Fruit fly (Drosophila melanogaster) whole organism, embryonic: Measurements from ENCODE around the gene Naa20A.

Source experiments
- Ada2b ChIP-seq: fragments of 200-800 bp; sonication (Bioruptor generic); IDR thresholded peaks from 2 replicates; pipeline ENCODE4 v1.3.6; 2022; ENCODE audit warnings: missing biosample characterization, missing genetic modification characterization
- Asciz ChIP-seq: fragments of 200-800 bp; sonication (Bioruptor generic); optimal IDR thresholded peaks from 2 replicates; lab custom pipeline; 2017; ENCODE audit warnings: missing biosample characterization, mild to moderate bottlenecking, missing genetic modification characterization, missing genetic modification reagents
- BEAF-32 ChIP-seq: fragments of 200-800 bp; sonication (Bioruptor generic); optimal IDR thresholded peaks from 3 replicates; lab custom pipeline; 2017; ENCODE audit warnings: missing biosample characterization, missing genetic modification characterization, mild to moderate bottlenecking, moderate library complexity, missing genetic modification reagents
- Blimp-1 ChIP-seq: fragments of 200-800 bp; sonication (Bioruptor generic); optimal IDR thresholded peaks from 3 replicates; lab custom pipeline; 2018; ENCODE audit warnings: missing biosample characterization, missing genetic modification characterization, mild to moderate bottlenecking, moderate library complexity, missing genetic modification reagents
- BtbVII ChIP-seq: fragments of 200-800 bp; sonication (Bioruptor generic); optimal IDR thresholded peaks from 3 replicates; lab custom pipeline; 2017; ENCODE audit warnings: missing biosample characterization, mild to moderate bottlenecking, missing genetic modification characterization
- CG11723 ChIP-seq: fragments of 200-800 bp; sonication (Bioruptor generic); optimal IDR thresholded peaks from 2 replicates; lab custom pipeline; 2017; ENCODE audit warnings: missing biosample characterization, mild to moderate bottlenecking, missing genetic modification characterization
- CG12299 ChIP-seq: fragments of 200-800 bp; sonication (Bioruptor generic); optimal IDR thresholded peaks from 2 replicates; lab custom pipeline; 2018; ENCODE audit warnings: missing biosample characterization, mild to moderate bottlenecking, missing genetic modification characterization
- CG12769 ChIP-seq: fragments of 200-800 bp; sonication (Bioruptor generic); optimal IDR thresholded peaks from 2 replicates; lab custom pipeline; 2019; ENCODE audit warnings: missing biosample characterization, mild to moderate bottlenecking, missing genetic modification characterization, moderate library complexity
- CG15011 ChIP-seq: fragments of 200-800 bp; sonication (Bioruptor generic); optimal IDR thresholded peaks from 3 replicates; lab custom pipeline; 2018; ENCODE audit warnings: missing biosample characterization, mild to moderate bottlenecking, missing genetic modification characterization
- CG16863 ChIP-seq: fragments of 200-800 bp; sonication (Bioruptor generic); optimal IDR thresholded peaks from 3 replicates; lab custom pipeline; 2016; ENCODE audit warnings: missing biosample characterization, missing genetic modification characterization
- CG17385 ChIP-seq: fragments of 200-800 bp; sonication (Bioruptor generic); optimal IDR thresholded peaks from 3 replicates; lab custom pipeline; 2018; ENCODE audit warnings: missing biosample characterization, mild to moderate bottlenecking, missing genetic modification characterization
- CG18476 ChIP-seq: fragments of 200-800 bp; sonication (Bioruptor generic); optimal IDR thresholded peaks from 2 replicates; lab custom pipeline; 2016; ENCODE audit warnings: missing biosample characterization, mild to moderate bottlenecking, missing genetic modification characterization
- CG18599 ChIP-seq: fragments of 200-800 bp; sonication (Bioruptor generic); optimal IDR thresholded peaks from 3 replicates; lab custom pipeline; 2017; ENCODE audit warnings: missing biosample characterization, missing genetic modification characterization, mild to moderate bottlenecking, moderate library complexity, missing genetic modification reagents
- CG30020 ChIP-seq: fragments of 200-800 bp; optimal IDR thresholded peaks from 2 replicates; lab custom pipeline; 2019; ENCODE audit warnings: missing biosample characterization, mild to moderate bottlenecking, missing genetic modification characterization, moderate library complexity
- CG31441 ChIP-seq: fragments of 200-800 bp; sonication (Bioruptor generic); IDR thresholded peaks from 2 replicates; pipeline ENCODE4 v1.3.6; 2022; ENCODE audit warnings: missing biosample characterization, missing genetic modification characterization
- CG4820 ChIP-seq: fragments of 200-800 bp; sonication (Bioruptor generic); optimal IDR thresholded peaks from 3 replicates; lab custom pipeline; 2016; ENCODE audit warnings: missing biosample characterization, missing genetic modification characterization
- CG5245 ChIP-seq: fragments of 200-800 bp; sonication (Bioruptor generic); optimal IDR thresholded peaks from 3 replicates; lab custom pipeline; 2016; ENCODE audit warnings: missing biosample characterization, missing genetic modification characterization
- CG8089 ChIP-seq: fragments of 200-800 bp; sonication (Bioruptor generic); optimal IDR thresholded peaks from 3 replicates; lab custom pipeline; 2016; ENCODE audit warnings: missing biosample characterization, missing genetic modification characterization
- CG8388 ChIP-seq: fragments of 200-800 bp; sonication (Bioruptor generic); optimal IDR thresholded peaks from 2 replicates; lab custom pipeline; 2019; ENCODE audit warnings: missing biosample characterization, mild to moderate bottlenecking, missing genetic modification characterization, moderate library complexity
- Dad ChIP-seq: fragments of 200-800 bp; sonication (Bioruptor generic); optimal IDR thresholded peaks from 3 replicates; lab custom pipeline; 2016; ENCODE audit warnings: missing biosample characterization, missing genetic modification characterization
- E2f2 ChIP-seq: fragments of 200-800 bp; sonication (Bioruptor generic); IDR thresholded peaks from 2 replicates; pipeline ENCODE4 v1.3.6; 2022; ENCODE audit warnings: missing biosample characterization, missing genetic modification characterization
- Elba2 ChIP-seq: fragments of 200-800 bp; sonication (Bioruptor generic); optimal IDR thresholded peaks from 3 replicates; lab custom pipeline; 2016; ENCODE audit warnings: missing biosample characterization, missing genetic modification characterization
- Ets97D ChIP-seq: fragments of 200-800 bp; sonication (Bioruptor generic); optimal IDR thresholded peaks from 3 replicates; lab custom pipeline; 2016; ENCODE audit warnings: missing biosample characterization, missing genetic modification characterization
- Gug ChIP-seq: fragments of 200-800 bp; sonication (Bioruptor generic); IDR thresholded peaks from 4 replicates; pipeline ENCODE4 v1.3.6; 2022; ENCODE audit warnings: missing biosample characterization, missing genetic modification characterization
- Lim3 ChIP-seq: fragments of 200-800 bp; sonication (Bioruptor generic); IDR thresholded peaks from 2 replicates; pipeline ENCODE4 v1.3.6; 2022; ENCODE audit warnings: missing biosample characterization, missing genetic modification characterization
- Mad ChIP-seq: fragments of 200-800 bp; sonication (Bioruptor generic); optimal IDR thresholded peaks from 2 replicates; lab custom pipeline; 2016; ENCODE audit warnings: missing biosample characterization, missing genetic modification characterization
- Med ChIP-seq: fragments of 200-800 bp; sonication (Bioruptor generic); peaks from one replicate; lab custom pipeline; 2016; ENCODE audit warnings: missing biosample characterization, missing genetic modification characterization, mild to moderate bottlenecking, inconsistent platforms, moderate library complexity
- Mes4 ChIP-seq: fragments of 200-800 bp; sonication (Bioruptor generic); optimal IDR thresholded peaks from 2 replicates; lab custom pipeline; 2016; ENCODE audit warnings: missing biosample characterization, missing genetic modification characterization
- Rx ChIP-seq: fragments of 200-800 bp; sonication (Bioruptor generic); IDR thresholded peaks from 2 replicates; pipeline ENCODE4 v1.3.6; 2022; ENCODE audit warnings: missing biosample characterization, missing genetic modification characterization
- Stat92E ChIP-seq, 3 experiments: fragments of >200 bp in 2 of 3; fragments of 200-800 bp in 1 of 3; sonication (Bioruptor generic) in 1 of 3; optimal IDR thresholded peaks; 2 replicates each; lab custom pipeline; 2017 to 2019; ENCODE audit warnings: missing biosample characterization in 3 of 3, missing genetic modification characterization in 3 of 3, mild to moderate bottlenecking in 1 of 3, moderate library complexity in 1 of 3
- az2 ChIP-seq: fragments of 200-800 bp; sonication (Bioruptor generic); optimal IDR thresholded peaks from 3 replicates; lab custom pipeline; 2016; ENCODE audit warnings: missing biosample characterization, missing genetic modification characterization
- chif ChIP-seq, 2 experiments: fragments of 200-800 bp; sonication (Bioruptor generic); optimal IDR thresholded peaks; 3 replicates each; lab custom pipeline; 2016; ENCODE audit warnings: missing biosample characterization in 2 of 2, missing genetic modification characterization in 2 of 2
- crp ChIP-seq, 2 experiments: fragments of 200-800 bp; sonication (Bioruptor generic); optimal IDR thresholded peaks; 2 replicates in 1 of 2; 3 replicates in 1 of 2; lab custom pipeline; 2017; ENCODE audit warnings: missing biosample characterization in 2 of 2, missing genetic modification characterization in 2 of 2, mild to moderate bottlenecking in 1 of 2, moderate library complexity in 1 of 2
- dan ChIP-seq: fragments of 200-800 bp; sonication (Bioruptor generic); IDR thresholded peaks from 2 replicates; pipeline ENCODE4 v1.3.6; 2022; ENCODE audit warnings: missing biosample characterization, missing genetic modification characterization
- esg ChIP-seq: fragments of 200-800 bp; sonication (Bioruptor generic); conservative IDR thresholded peaks from 2 replicates; pipeline ENCODE4 v1.3.6; 2022; ENCODE audit warnings: missing biosample characterization, missing genetic modification characterization
- fd102C ChIP-seq: fragments of 200-800 bp; sonication (Bioruptor generic); optimal IDR thresholded peaks from 2 replicates; lab custom pipeline; 2018; ENCODE audit warnings: missing biosample characterization, mild to moderate bottlenecking, missing genetic modification characterization, moderate library complexity
- fu2 ChIP-seq: fragments of 200-800 bp; sonication (Bioruptor generic); optimal IDR thresholded peaks from 2 replicates; lab custom pipeline; 2016; ENCODE audit warnings: missing biosample characterization, missing genetic modification characterization
- luna ChIP-seq: fragments of 200-800 bp; sonication (Bioruptor generic); optimal IDR thresholded peaks from 2 replicates; lab custom pipeline; 2016; ENCODE audit warnings: missing biosample characterization, missing genetic modification characterization
- maf-S ChIP-seq: fragments of 200-800 bp; sonication (Bioruptor generic); optimal IDR thresholded peaks from 2 replicates; lab custom pipeline; 2016; ENCODE audit warnings: missing biosample characterization, missing genetic modification characterization
- otp ChIP-seq: fragments of 200-800 bp; sonication (Bioruptor generic); IDR thresholded peaks from 3 replicates; pipeline ENCODE4, ENCODE4 v1.3.6; 2022; ENCODE audit warnings: missing biosample characterization, missing genetic modification characterization
- prd ChIP-seq, 3 experiments: fragments of >200 bp in 2 of 3; fragments of 200-800 bp in 1 of 3; sonication (Bioruptor generic) in 1 of 3; optimal IDR thresholded peaks in 2 of 3; IDR thresholded peaks in 1 of 3; 2 replicates in 2 of 3; 3 replicates in 1 of 3; pipeline versions ENCODE4 v1.3.6 to Lab custom; 2017 to 2022; ENCODE audit warnings: missing biosample characterization in 1 of 3, missing genetic modification characterization in 1 of 3
- sima ChIP-seq: fragments of 200-800 bp; sonication (Bioruptor generic); optimal IDR thresholded peaks from 2 replicates; lab custom pipeline; 2016; ENCODE audit warnings: missing biosample characterization, missing genetic modification characterization
- trh ChIP-seq: fragments of 200-800 bp; sonication (Bioruptor generic); optimal IDR thresholded peaks from 2 replicates; lab custom pipeline; 2016; ENCODE audit warnings: missing biosample characterization, missing genetic modification characterization
- unpg ChIP-seq: fragments of 200-800 bp; sonication (Bioruptor generic); optimal IDR thresholded peaks from 3 replicates; lab custom pipeline; 2018; ENCODE audit warnings: missing biosample characterization, mild to moderate bottlenecking, missing genetic modification characterization, moderate library complexity
- vnd ChIP-seq: fragments of 200-800 bp; sonication (Bioruptor generic); IDR thresholded peaks from 3 replicates; pipeline ENCODE4 v1.3.6; 2022; ENCODE audit warnings: missing biosample characterization, missing genetic modification characterization; ENCODE audit not compliant: partially characterized antibody
- wdn ChIP-seq: fragments of 200-800 bp; sonication (Bioruptor generic); IDR thresholded peaks from 2 replicates; pipeline ENCODE4 v1.3.6; 2022; ENCODE audit warnings: missing biosample characterization, missing genetic modification characterization
- z ChIP-seq: fragments of 200-800 bp; sonication (Bioruptor generic); IDR thresholded peaks from 3 replicates; pipeline ENCODE4 v1.3.6; 2022; ENCODE audit warnings: missing biosample characterization, missing genetic modification characterization
- zen ChIP-seq: fragments of 200-800 bp; sonication (Bioruptor generic); optimal IDR thresholded peaks from 3 replicates; lab custom pipeline; 2018; ENCODE audit warnings: missing biosample characterization, mild to moderate bottlenecking, missing genetic modification characterization, moderate library complexity
- zfh1 ChIP-seq: fragments of 200-800 bp; sonication (Bioruptor generic); IDR thresholded peaks from 3 replicates; pipeline ENCODE4 v1.3.6; 2022; ENCODE audit warnings: missing biosample characterization, missing genetic modification characterization
- zfh2 ChIP-seq: fragments of 200-800 bp; sonication (Bioruptor generic); optimal IDR thresholded peaks from 2 replicates; lab custom pipeline; 2016; ENCODE audit warnings: missing biosample characterization, missing genetic modification characterization

Naa20A gene

DNA sequence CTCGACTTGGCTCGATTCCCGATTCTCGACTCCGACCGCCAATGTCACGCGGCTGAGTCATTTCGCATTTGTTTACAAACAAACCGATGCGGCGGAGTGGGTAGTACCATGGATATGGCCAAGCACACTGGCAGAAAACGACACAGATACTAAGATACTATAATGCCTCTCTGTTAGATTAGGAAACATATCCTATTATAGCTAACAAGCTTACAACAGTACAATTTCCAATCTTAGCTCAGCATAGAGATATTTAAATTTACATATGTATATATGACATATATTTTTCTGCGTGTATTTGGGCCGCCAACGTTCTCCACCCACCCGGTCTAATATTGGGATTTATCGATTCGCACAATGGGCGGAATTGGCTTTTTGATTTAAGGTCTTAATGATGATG is 18.9 kb downstream of the Naa20A start (continued):
- no peak for TF ChIP-seq BEAF-32 (GFP tag; lab: Kevin White, UChicago)
- peak; percentile 2 for TF ChIP-seq maf-S
- peak; percentile 67 for TF ChIP-seq CG4820 (GFP tag; lab: Kevin White, UChicago)
- peak; percentile 20 for TF ChIP-seq Ets97D (GFP tag; lab: Kevin White, UChicago)
- peak; percentile 91 for TF ChIP-seq Ada2b (GFP tag; lab: Robert Waterston, UW)
- peak; percentile 70; the same call in 3 of the 4 replicates for TF ChIP-seq Gug (GFP tag; lab: Robert Waterston, UW)
- peak; percentile 77 for TF ChIP-seq zen (tag; lab: Kevin White, UChicago)
- TF ChIP-seq Lim3, result peak; percentile 45; the same call in 1 of the 2 replicates
- no peak for TF ChIP-seq sima
- peak; percentile 49 for TF ChIP-seq CG18476
- peak; percentile 59 for TF ChIP-seq CG5245 (GFP tag; lab: Kevin White, UChicago)
- peak; percentile 71 for TF ChIP-seq Rx (GFP tag; lab: Robert Waterston, UW)
- TF ChIP-seq az2 (GFP tag; lab: Kevin White, UChicago), result peak; percentile 58
- no peak for TF ChIP-seq vnd (GFP tag; lab: Robert Waterston, UW)
- TF ChIP-seq CG12299, result no peak
- TF ChIP-seq Med (GFP tag; lab: Kevin White, UChicago), result peak; percentile 91
- peak; percentile 56 for TF ChIP-seq CG8388 (GFP tag; lab: Kevin White, UChicago)
- peak; percentile 31 for TF ChIP-seq Dad (GFP tag; lab: Kevin White, UChicago)
- peak; percentile 61 for TF ChIP-seq BtbVII (GFP tag; lab: Kevin White, UChicago)
- no peak for TF ChIP-seq Stat92E (GFP tag; optimal IDR thresholded peaks at IDR 0.05; lab: Kevin White, UChicago)
- peak; percentile 78 for TF ChIP-seq CG31441 (GFP tag; lab: Robert Waterston, UW)
- peak; percentile 67 for TF ChIP-seq wdn (GFP tag; lab: Robert Waterston, UW)
- peak; percentile 69 for TF ChIP-seq CG17385 (GFP tag; lab: Kevin White, UChicago)
- TF ChIP-seq luna, result no peak
- TF ChIP-seq z (GFP tag; lab: Robert Waterston, UW), result no peak
- TF ChIP-seq fd102C (GFP tag; lab: Kevin White, UChicago), result no peak
- TF ChIP-seq CG15011 (GFP tag; lab: Kevin White, UChicago), result peak; percentile 55
- TF ChIP-seq CG8089 (GFP tag; lab: Kevin White, UChicago), result no peak
- peak; percentile 40 for TF ChIP-seq Mad (GFP tag; lab: Kevin White, UChicago)
- TF ChIP-seq CG18599 (GFP tag; lab: Kevin White, UChicago), result peak; percentile 81
- TF ChIP-seq otp, result peak; percentile 76; the same call in 2 of the 3 replicates
- TF ChIP-seq dan (GFP tag; lab: Robert Waterston, UW), result 0 out of 2 replicates have a peak, but pooled peaks have one; percentile 23
- peak; percentile 94 for TF ChIP-seq CG12769 (tag; lab: Kevin White, UChicago)
- no peak for TF ChIP-seq Elba2
- peak; percentile 43 to 62 for TF ChIP-seq chif (GFP tag; optimal IDR thresholded peaks at IDR 0.05; lab: Kevin White, UChicago)
- peak; percentile 6 for TF ChIP-seq CG30020
- peak; percentile 26 for TF ChIP-seq fu2 (GFP tag; lab: Kevin White, UChicago)
- TF ChIP-seq zfh1 (GFP tag; lab: Robert Waterston, UW), result peak; percentile 71
- TF ChIP-seq Asciz (GFP tag; lab: Kevin White, UChicago), result peak; percentile 52
- TF ChIP-seq E2f2 (GFP tag; lab: Robert Waterston, UW), result peak; percentile 63
- TF ChIP-seq unpg (GFP tag; lab: Kevin White, UChicago), result peak; percentile 75
- TF ChIP-seq esg (GFP tag; lab: Robert Waterston, UW), result peak; percentile 74
- no peak for TF ChIP-seq crp (GFP tag; optimal IDR thresholded peaks at IDR 0.05; lab: Kevin White, UChicago)
- no peak for TF ChIP-seq trh (GFP tag; lab: Kevin White, UChicago)
- no peak for TF ChIP-seq Mes4 (GFP tag; lab: Kevin White, UChicago)
- TF ChIP-seq CG16863 (GFP tag; lab: Kevin White, UChicago), result peak; percentile 39
- TF ChIP-seq Blimp-1 (GFP tag; lab: Kevin White, UChicago), result peak; percentile 70
- TF ChIP-seq CG11723 (GFP tag; lab: Kevin White, UChicago), result peak; percentile 62
- TF ChIP-seq prd (optimal IDR thresholded peaks at IDR 0.05; lab: Kevin White, UChicago), result no peak
- TF ChIP-seq prd (GFP tag; IDR thresholded peaks at IDR 0.05; lab: Robert Waterston, UW), result peak; percentile 87
- TF ChIP-seq zfh2 (GFP tag; lab: Kevin White, UChicago), result peak; percentile 44
